Worm (Caenorhabditis elegans): Measurements from ENCODE around the gene str-214.

DNA sequence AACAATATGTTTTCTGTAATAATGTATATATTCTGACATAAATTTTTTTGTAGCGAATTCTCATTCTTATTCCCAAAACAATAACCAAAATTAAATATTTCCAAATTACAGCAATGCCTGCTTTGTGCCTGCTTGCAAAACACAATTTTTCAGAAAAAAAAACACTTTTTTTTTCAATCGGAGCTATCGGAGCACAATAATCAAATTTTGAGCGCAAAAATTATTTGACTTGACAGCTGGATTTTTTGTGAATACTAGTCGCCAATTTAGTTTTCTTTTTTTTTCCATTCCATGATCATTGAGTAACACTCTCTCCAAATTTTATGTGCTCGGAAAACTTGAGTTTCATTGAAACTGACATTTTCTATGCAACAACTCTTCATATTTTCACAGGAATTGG, 2.1 kb downstream of the str-214 start, which contains the start of gene srh-180:
- TF ChIP-seq tbx-11 (GFP tag; IDR thresholded peaks at IDR 0.05) (no peak), F13C5.2 (tag; optimal IDR thresholded peaks at IDR 0.05) (no peak), scrt-1 (GFP tag; IDR thresholded peaks at IDR 0.05) (no peak), sea-1 (GFP tag; conservative IDR thresholded peaks at IDR 0.05) (no peak), ama-1 (optimal IDR thresholded peaks at IDR 0.05) (no peak), ceh-36 (tag; optimal IDR thresholded peaks at IDR 0.05) (no peak), flt-1 (GFP tag; IDR thresholded peaks at IDR 0.05) (no peak), tbx-37 (GFP tag; conservative IDR thresholded peaks at IDR 0.05) (no peak), pes-1 (GFP tag; IDR thresholded peaks at IDR 0.05) (no peak), hnd-1 (tag; optimal IDR thresholded peaks at IDR 0.05) (no peak), ceh-13 (GFP tag; optimal IDR thresholded peaks at IDR 0.05) (no peak), B0310.2 (tag; optimal IDR thresholded peaks at IDR 0.05) (no peak), tra-4 (tag; optimal IDR thresholded peaks at IDR 0.05) (no peak), aly-1 (tag; optimal IDR thresholded peaks at IDR 0.05) (no peak)
